Worm (Caenorhabditis elegans) whole organism, L4 larva: ENCODE results near the gene best-19.

Source experiments
- D1046.2 ChIP-seq: fragments of 200-800 bp; sonication (Bioruptor generic); IDR thresholded peaks from 2 replicates; pipeline ENCODE4 v1.3.6; 2022; ENCODE audit warnings: missing genetic modification characterization, missing compliant biosample characterization
- T20F7.1 ChIP-seq: fragments of 200-800 bp; sonication (Bioruptor generic); optimal IDR thresholded peaks from 2 replicates; lab custom pipeline; 2018; ENCODE audit warnings: mild to moderate bottlenecking, missing genetic modification characterization, missing compliant biosample characterization
- Y105C5A.15 ChIP-seq: fragments of 200-800 bp; sonication (Bioruptor generic); IDR thresholded peaks from 2 replicates; pipeline ENCODE4 v1.3.6; 2022; ENCODE audit warnings: missing genetic modification characterization, missing compliant biosample characterization
- ZK546.5 ChIP-seq, 2 experiments: sonication (generic microtip); optimal IDR thresholded peaks; 2 replicates each; lab custom pipeline; 2017; ENCODE audit warnings: missing biosample characterization in 2 of 2, missing genetic modification characterization in 2 of 2
- ama-1 ChIP-seq: fragments of 150-350 bp; optimal IDR thresholded peaks from 2 replicates; lab custom pipeline; 2014; ENCODE audit warnings: inconsistent platforms, mixed read lengths
- arid-1 ChIP-seq: fragments of 200-800 bp; sonication (Bioruptor generic); conservative IDR thresholded peaks from 2 replicates; pipeline ENCODE4 v1.3.6; 2022; ENCODE audit warnings: missing genetic modification reagents, missing genetic modification characterization, missing compliant biosample characterization
- ceh-20 ChIP-seq: fragments of 200-800 bp; sonication (Bioruptor generic); IDR thresholded peaks from 2 replicates; pipeline ENCODE4 v1.3.6; 2022; ENCODE audit warnings: missing genetic modification reagents, missing genetic modification characterization, missing compliant biosample characterization
- ceh-28 ChIP-seq: fragments of 150-350 bp; optimal IDR thresholded peaks from 2 replicates; lab custom pipeline; 2014; ENCODE audit warnings: missing biosample characterization, missing genetic modification reagents, missing genetic modification characterization
- ceh-44 ChIP-seq: fragments of 200-800 bp; sonication (Bioruptor generic); IDR thresholded peaks from 2 replicates; pipeline ENCODE4 v1.3.6; 2022; ENCODE audit warnings: missing genetic modification reagents, missing genetic modification characterization, missing compliant biosample characterization
- ceh-82 ChIP-seq: sonication (generic microtip); optimal IDR thresholded peaks from 2 replicates; lab custom pipeline; 2017; ENCODE audit warnings: missing biosample characterization, missing genetic modification characterization
- ces-1 ChIP-seq: fragments of 150-350 bp; sonication (generic microtip); optimal IDR thresholded peaks from 4 replicates; lab custom pipeline; 2014; ENCODE audit warnings: missing biosample characterization, missing genetic modification reagents, missing genetic modification characterization
- daf-16 ChIP-seq, 3 experiments: sonication (generic microtip); optimal IDR thresholded peaks; 2 replicates each; lab custom pipeline; 2016 to 2017; ENCODE audit warnings: missing genetic modification characterization in 3 of 3, missing genetic modification reagents in 3 of 3, mild to moderate bottlenecking in 2 of 3, missing compliant biosample characterization in 2 of 3, missing biosample characterization in 1 of 3, moderate library complexity in 1 of 3
- dmd-8 ChIP-seq: fragments of 200-800 bp; sonication (Bioruptor generic); IDR thresholded peaks from 2 replicates; pipeline ENCODE4 v1.3.6; 2022; ENCODE audit warnings: missing genetic modification characterization, missing compliant biosample characterization
- duxl-1 ChIP-seq: sonication (generic microtip); optimal IDR thresholded peaks from 2 replicates; lab custom pipeline; 2016; ENCODE audit warnings: mild to moderate bottlenecking, missing genetic modification characterization, moderate library complexity, missing compliant biosample characterization; ENCODE audit not compliant: poor library complexity
- dve-1 ChIP-seq: sonication (generic microtip); optimal IDR thresholded peaks from 2 replicates; lab custom pipeline; 2017; ENCODE audit warnings: antibody characterized with exemption, mild to moderate bottlenecking, missing genetic modification characterization, missing compliant biosample characterization; ENCODE audit not compliant: insufficient read depth
- egl-43 ChIP-seq: fragments of 200-800 bp; sonication (Bioruptor generic); IDR thresholded peaks from 2 replicates; pipeline ENCODE4 v1.3.6; 2022; ENCODE audit warnings: missing genetic modification reagents, missing genetic modification characterization, missing compliant biosample characterization
- hlh-11 ChIP-seq: fragments of 200-800 bp; sonication (Bioruptor generic); optimal IDR thresholded peaks from 2 replicates; lab custom pipeline; 2018; ENCODE audit warnings: mild to moderate bottlenecking, missing genetic modification characterization, missing compliant biosample characterization
- hmg-1.1 ChIP-seq: fragments of 200-800 bp; sonication (Bioruptor generic); IDR thresholded peaks from 2 replicates; pipeline ENCODE4 v1.3.6; 2022; ENCODE audit warnings: missing genetic modification reagents, missing genetic modification characterization, missing compliant biosample characterization
- jun-1 ChIP-seq: fragments of 150-350 bp; optimal IDR thresholded peaks from 2 replicates; lab custom pipeline; 2014; ENCODE audit warnings: missing biosample characterization, missing genetic modification reagents, missing genetic modification characterization
- lim-7 ChIP-seq: fragments of 200-800 bp; sonication (Bioruptor generic); IDR thresholded peaks from 2 replicates; pipeline ENCODE4 v1.3.6; 2022; ENCODE audit warnings: missing genetic modification characterization, missing compliant biosample characterization
- lin-1 ChIP-seq: fragments of 200-800 bp; sonication (Bioruptor generic); IDR thresholded peaks from 2 replicates; pipeline ENCODE4 v1.3.6; 2022; ENCODE audit warnings: missing genetic modification reagents, missing genetic modification characterization, missing compliant biosample characterization
- lin-13 ChIP-seq: fragments of 150-350 bp; optimal IDR thresholded peaks from 2 replicates; lab custom pipeline; 2014; ENCODE audit warnings: missing biosample characterization, missing genetic modification reagents, missing genetic modification characterization
- lin-15B ChIP-seq: fragments of 150-350 bp; sonication (generic microtip); optimal IDR thresholded peaks from 3 replicates; lab custom pipeline; 2014; ENCODE audit warnings: missing biosample characterization, missing genetic modification characterization
- lin-29 ChIP-seq: fragments of 200-800 bp; sonication (Bioruptor generic); IDR thresholded peaks from 2 replicates; pipeline ENCODE4 v1.3.6; 2022; ENCODE audit warnings: missing genetic modification reagents, missing genetic modification characterization, missing compliant biosample characterization
- lin-39 ChIP-seq: fragments of 150-350 bp; optimal IDR thresholded peaks from 2 replicates; lab custom pipeline; 2014; ENCODE audit warnings: missing biosample characterization, missing genetic modification reagents, missing genetic modification characterization
- lsy-2 ChIP-seq, 2 experiments: fragments of 150-350 bp in 1 of 2; sonication (generic microtip) in 1 of 2; optimal IDR thresholded peaks; 2 replicates each; lab custom pipeline; 2014 to 2017; ENCODE audit warnings: missing biosample characterization in 2 of 2, missing genetic modification characterization in 2 of 2
- madf-9 ChIP-seq: fragments of 200-800 bp; sonication (Bioruptor generic); conservative IDR thresholded peaks from 2 replicates; pipeline ENCODE4 v1.3.6; 2022; ENCODE audit warnings: missing genetic modification reagents, missing genetic modification characterization, missing compliant biosample characterization
- mdl-1 ChIP-seq, 2 experiments: fragments of 150-350 bp in 1 of 2; sonication (generic microtip) in 1 of 2; optimal IDR thresholded peaks; 2 replicates each; lab custom pipeline; 2014 to 2017; ENCODE audit warnings: missing biosample characterization in 2 of 2, missing genetic modification characterization in 2 of 2
- mdt-29 ChIP-seq: fragments of 200-800 bp; sonication (Bioruptor generic); IDR thresholded peaks from 2 replicates; pipeline ENCODE4 v1.3.6; 2022; ENCODE audit warnings: missing genetic modification reagents, missing genetic modification characterization, missing compliant biosample characterization
- mep-1 ChIP-seq: fragments of 150-350 bp; sonication (generic microtip); optimal IDR thresholded peaks from 3 replicates; lab custom pipeline; 2014; ENCODE audit warnings: missing biosample characterization, missing genetic modification characterization
- mes-2 ChIP-seq: sonication (generic microtip); optimal IDR thresholded peaks from 2 replicates; lab custom pipeline; 2016; ENCODE audit warnings: missing genotype, mild to moderate bottlenecking, missing genetic modification characterization, missing compliant biosample characterization; ENCODE audit not compliant: poor library complexity, severe bottlenecking
- nhr-10 ChIP-seq: fragments of 150-350 bp; optimal IDR thresholded peaks from 2 replicates; lab custom pipeline; 2014; ENCODE audit warnings: missing biosample characterization, missing genetic modification characterization
- nhr-102 ChIP-seq: sonication (generic microtip); optimal IDR thresholded peaks from 2 replicates; lab custom pipeline; 2016; ENCODE audit warnings: mild to moderate bottlenecking, missing genetic modification characterization, moderate library complexity, missing compliant biosample characterization
- nhr-237 ChIP-seq: sonication (generic microtip); optimal IDR thresholded peaks from 2 replicates; lab custom pipeline; 2017; ENCODE audit warnings: missing biosample characterization, missing genetic modification characterization
- nhr-25 ChIP-seq: sonication (generic microtip); optimal IDR thresholded peaks from 2 replicates; lab custom pipeline; 2017; ENCODE audit warnings: missing genetic modification characterization, mild to moderate bottlenecking, missing compliant biosample characterization, antibody characterized with exemption, moderate library complexity, borderline replicate concordance; ENCODE audit not compliant: insufficient read depth
- nhr-48 ChIP-seq: sonication (generic microtip); optimal IDR thresholded peaks from 2 replicates; lab custom pipeline; 2016; ENCODE audit warnings: mild to moderate bottlenecking, missing genetic modification characterization, missing compliant biosample characterization
- nhr-6 ChIP-seq: fragments of 150-350 bp; optimal IDR thresholded peaks from 2 replicates; lab custom pipeline; 2014; ENCODE audit warnings: missing biosample characterization, missing genetic modification characterization
- nhr-77 ChIP-seq: fragments of 150-350 bp; optimal IDR thresholded peaks from 2 replicates; lab custom pipeline; 2014; ENCODE audit warnings: missing biosample characterization, missing genetic modification characterization
- pha-4 ChIP-seq, 2 experiments: fragments of 150-350 bp in 1 of 2; fragments of 200-800 bp in 1 of 2; sonication (Bioruptor generic) in 1 of 2; IDR thresholded peaks in 1 of 2; optimal IDR thresholded peaks in 1 of 2; 2 replicates each; pipeline versions ENCODE4 v1.3.6 to Lab custom; 2014 to 2022; ENCODE audit warnings: missing genetic modification characterization in 2 of 2, missing genetic modification reagents in 2 of 2, missing biosample characterization in 1 of 2, missing compliant biosample characterization in 1 of 2
- php-3 ChIP-seq: fragments of 200-800 bp; sonication (Bioruptor generic); IDR thresholded peaks from 2 replicates; pipeline ENCODE4 v1.3.6; 2022; ENCODE audit warnings: missing genetic modification reagents, missing genetic modification characterization, missing compliant biosample characterization
- pqm-1 ChIP-seq: sonication (generic microtip); optimal IDR thresholded peaks from 2 replicates; lab custom pipeline; 2017; ENCODE audit warnings: missing biosample characterization, missing genetic modification characterization
- rbr-2 ChIP-seq: sonication (generic microtip); optimal IDR thresholded peaks from 2 replicates; lab custom pipeline; 2016; ENCODE audit warnings: missing genotype, missing genetic modification characterization, missing compliant biosample characterization
- sdz-12 ChIP-seq: fragments of 200-800 bp; sonication (Bioruptor generic); optimal IDR thresholded peaks from 2 replicates; lab custom pipeline; 2018; ENCODE audit warnings: mild to moderate bottlenecking, missing genetic modification characterization, missing compliant biosample characterization
- snpc-1.2 ChIP-seq: fragments of 200-800 bp; sonication (Bioruptor generic); IDR thresholded peaks from 2 replicates; pipeline ENCODE4 v1.3.6; 2022; ENCODE audit warnings: missing genetic modification reagents, missing genetic modification characterization, missing compliant biosample characterization
- unc-62 ChIP-seq, 3 experiments: fragments of 150-350 bp in 1 of 3; sonication (generic microtip); optimal IDR thresholded peaks in 2 of 3; peaks in 1 of 3; 1 replicate in 1 of 3; 2 replicates in 2 of 3; lab custom pipeline; 2014 to 2017; ENCODE audit warnings: missing biosample characterization in 3 of 3, missing genetic modification characterization in 3 of 3, missing genetic modification reagents in 3 of 3, missing genotype in 1 of 3
- zfp-2 ChIP-seq: sonication (generic microtip); optimal IDR thresholded peaks from 2 replicates; lab custom pipeline; 2016; ENCODE audit warnings: mild to moderate bottlenecking, missing genetic modification characterization, missing compliant biosample characterization
- ztf-11 ChIP-seq: fragments of 150-350 bp; optimal IDR thresholded peaks from 2 replicates; lab custom pipeline; 2014; ENCODE audit warnings: missing biosample characterization, missing genetic modification characterization

best-19 gene

ce11 chrIV:294737-295136 lies 11.3 kb downstream of the best-19 start (continued):
- no peak for TF ChIP-seq daf-16 (GFP tag; optimal IDR thresholded peaks at IDR 0.05; lab: Kevin White, UChicago)
- TF ChIP-seq daf-16 (tag; optimal IDR thresholded peaks at IDR 0.05; lab: Kevin White, UChicago), result peak; percentile 20
- peak; percentile 25 for TF ChIP-seq duxl-1 (tag; lab: Kevin White, UChicago)
- TF ChIP-seq ztf-11 (tag; lab: Kevin White, UChicago), result no peak
- TF ChIP-seq T20F7.1, result no peak
- TF ChIP-seq ces-1 (GFP tag; lab: Kevin White, UChicago), result no peak
- TF ChIP-seq dmd-8 (GFP tag; lab: Robert Waterston, UW), result 0 out of 2 replicates have a peak, but pooled peaks have one; percentile 31
- no peak for TF ChIP-seq Y105C5A.15
- no peak for TF ChIP-seq nhr-77 (tag; lab: Kevin White, UChicago)
- peak; percentile 6; the same call in 1 of the 2 replicates for TF ChIP-seq pha-4 (GFP tag; IDR thresholded peaks at IDR 0.05; lab: Robert Waterston, UW)
- TF ChIP-seq pha-4 (tag; optimal IDR thresholded peaks at IDR 0.05; lab: Kevin White, UChicago), result no peak
- 0 out of 2 replicates have a peak, but pooled peaks have one; percentile 12 for TF ChIP-seq php-3 (GFP tag; lab: Robert Waterston, UW)
- peak; percentile 30 for TF ChIP-seq hlh-11 (tag; lab: Kevin White, UChicago)
- TF ChIP-seq, all 104 proteins: peak for 16

ce11 chrIV:295734-296201 lies 12.3 kb downstream of the best-19 start:
- TF ChIP-seq mdl-1 (tag; optimal IDR thresholded peaks at IDR 0.05; lab: Kevin White, UChicago) (peak in 1 of 2 experiments; percentile 18), arid-1 (GFP tag; lab: Robert Waterston, UW) (no peak), zfp-2 (tag; lab: Kevin White, UChicago) (no peak), Y105C5A.15 (no peak), nhr-237 (tag; lab: Kevin White, UChicago) (no peak), nhr-102 (tag; lab: Kevin White, UChicago) (peak; percentile 54), dve-1 (tag; lab: Kevin White, UChicago) (peak; percentile 66), mes-2 (tag; lab: Kevin White, UChicago) (no peak), lin-15B (tag; lab: Kevin White, UChicago) (no peak), nhr-6 (tag; lab: Kevin White, UChicago) (no peak), ceh-20 (GFP tag; lab: Robert Waterston, UW) (0 out of 2 replicates have a peak, but pooled peaks have one; percentile 33), nhr-10 (tag; lab: Kevin White, UChicago) (no peak), rbr-2 (tag; lab: Kevin White, UChicago) (no peak), mdt-29 (GFP tag; lab: Robert Waterston, UW) (0 out of 2 replicates have a peak, but pooled peaks have one; percentile 30), unc-62 (GFP tag; optimal IDR thresholded peaks at IDR 0.05 in 1 of 2; lab: Kevin White, UChicago) (peak in 1 of 2 experiments; percentile 92), unc-62 (tag; optimal IDR thresholded peaks at IDR 0.05; lab: Kevin White, UChicago) (no peak), ama-1 (lab: Kevin White, UChicago) (no peak), ceh-82 (tag; lab: Kevin White, UChicago) (no peak), ceh-28 (tag; lab: Kevin White, UChicago) (no peak), sdz-12 (no peak), lin-13 (no peak), nhr-25 (tag; lab: Kevin White, UChicago) (no peak), lsy-2 (tag; optimal IDR thresholded peaks at IDR 0.05; lab: Kevin White, UChicago) (no peak), ZK546.5 (tag; optimal IDR thresholded peaks at IDR 0.05; lab: Kevin White, UChicago) (no peak), T20F7.1 (peak; percentile 17), lim-7 (GFP tag; lab: Robert Waterston, UW) (no peak), madf-9 (GFP tag; lab: Robert Waterston, UW) (no peak), jun-1 (no peak), egl-43 (no peak), mep-1 (tag; lab: Kevin White, UChicago) (peak; percentile 52), dmd-8 (GFP tag; lab: Robert Waterston, UW) (no peak), hmg-1.1 (GFP tag; lab: Robert Waterston, UW) (no peak), nhr-48 (tag; lab: Kevin White, UChicago) (peak; percentile 54), lin-39 (no peak), lin-1 (GFP tag; lab: Robert Waterston, UW) (no peak; the same call in 1 of the 2 replicates), lin-29 (no peak), pqm-1 (tag; lab: Kevin White, UChicago) (peak; percentile 76), snpc-1.2 (GFP tag; lab: Robert Waterston, UW) (no peak), ceh-44 (GFP tag; lab: Robert Waterston, UW) (no peak), D1046.2 (GFP tag; lab: Robert Waterston, UW) (no peak)
